Fruit fly (Drosophila melanogaster): ENCODE results near the gene CG34273.
A peak's percentile ranks its signal among the peaks of the same experiment; 100 is the strongest.

The CG34273 gene

DNA sequence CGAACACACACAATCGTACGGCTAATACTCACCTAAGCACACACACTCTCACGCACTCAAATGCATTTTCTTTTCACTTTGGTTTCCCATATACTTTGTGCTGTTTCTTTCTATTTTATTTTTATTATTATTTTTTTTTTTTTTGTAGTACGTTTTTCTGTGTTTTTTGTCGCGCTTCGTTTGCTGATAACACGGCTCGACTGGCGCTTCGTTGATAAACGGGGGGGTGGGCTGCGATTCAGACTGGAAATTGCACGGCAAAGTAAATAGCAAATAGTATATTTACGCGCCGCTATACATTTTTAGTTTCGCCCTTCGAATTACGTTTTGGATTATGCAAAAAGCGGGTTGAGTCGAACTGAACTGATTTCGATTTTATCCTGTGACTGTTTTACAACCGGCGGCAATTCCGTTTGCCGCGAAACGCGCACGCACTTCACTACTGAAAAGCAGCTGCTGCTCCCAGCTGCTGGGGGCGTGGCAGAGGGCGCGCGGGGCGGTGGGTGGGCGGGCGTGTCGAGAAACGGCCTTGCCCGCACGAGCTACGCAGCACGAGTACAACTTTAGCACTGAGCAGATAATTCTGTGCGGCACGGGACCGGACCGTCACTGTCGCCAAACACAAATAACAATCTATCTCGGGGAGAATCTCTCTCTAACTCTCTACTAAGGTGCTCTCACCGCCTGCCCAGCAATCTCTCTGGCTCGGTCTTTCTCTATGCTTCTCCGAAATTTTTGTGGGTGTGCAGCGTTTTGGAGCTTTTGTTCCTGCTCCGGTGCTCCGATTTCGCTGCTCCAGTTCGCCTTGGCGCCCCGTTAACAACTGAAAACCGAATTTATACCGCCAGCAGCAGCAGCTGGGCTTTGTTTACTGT is 40.9 kb downstream of the CG34273 start, which contains the start of gene Pde6 (continued):
- TF ChIP-seq Lim3 (GFP tag; IDR thresholded peaks at IDR 0.05), result no peak
- no peak for TF ChIP-seq CG12155 (GFP tag; optimal IDR thresholded peaks at IDR 0.05)
- no peak for TF ChIP-seq sc (optimal IDR thresholded peaks at IDR 0.05)
- no peak for TF ChIP-seq sc (GFP tag; optimal IDR thresholded peaks at IDR 0.05)
- no peak for TF ChIP-seq CG11456 (GFP tag; IDR thresholded peaks at IDR 0.05)
- TF ChIP-seq gro (GFP tag; optimal IDR thresholded peaks at IDR 0.05), result no peak
- no peak for TF ChIP-seq mam (GFP tag; optimal IDR thresholded peaks at IDR 0.05)
- TF ChIP-seq wor (GFP tag; IDR thresholded peaks at IDR 0.05), result no peak
- TF ChIP-seq lola (GFP tag; optimal IDR thresholded peaks at IDR 0.05), result no peak
- TF ChIP-seq CG11696 (GFP tag; IDR thresholded peaks at IDR 0.05), result no peak
- TF ChIP-seq Side (GFP tag; optimal IDR thresholded peaks at IDR 0.05), result no peak
- TF ChIP-seq ind (GFP tag; optimal IDR thresholded peaks at IDR 0.05), result no peak
- no peak for TF ChIP-seq Sox102F (GFP tag; optimal IDR thresholded peaks at IDR 0.05)
- peak; percentile 59 for TF ChIP-seq CG42726 (GFP tag; IDR thresholded peaks at IDR 0.05; ENCODE audit: partially characterized antibody)
- TF ChIP-seq onecut (GFP tag; IDR thresholded peaks at IDR 0.05), result no peak
- no peak for TF ChIP-seq CG8944 (GFP tag; optimal IDR thresholded peaks at IDR 0.05)
- no peak for TF ChIP-seq PHDP (tag; optimal IDR thresholded peaks at IDR 0.05)
- TF ChIP-seq ro (GFP tag; IDR thresholded peaks at IDR 0.05), result no peak
- TF ChIP-seq H15 (GFP tag; IDR thresholded peaks at IDR 0.05), result no peak
- TF ChIP-seq Dp (GFP tag; optimal IDR thresholded peaks at IDR 0.05), result no peak
- no peak for TF ChIP-seq CG4730 (GFP tag; IDR thresholded peaks at IDR 0.05)
- no peak for TF ChIP-seq Atf6 (GFP tag; IDR thresholded peaks at IDR 0.05)
- no peak for TF ChIP-seq Kr (GFP tag; optimal IDR thresholded peaks at IDR 0.05)
- TF ChIP-seq ken (GFP tag; IDR thresholded peaks at IDR 0.05), result no peak
- TF ChIP-seq zen2 (GFP tag; IDR thresholded peaks at IDR 0.05; ENCODE audit: partially characterized antibody), result peak; percentile 51; the same call in 1 of the 3 replicates
- no peak for TF ChIP-seq Blimp-1 (GFP tag; optimal IDR thresholded peaks at IDR 0.05)
- TF ChIP-seq sna (GFP tag; IDR thresholded peaks at IDR 0.05; ENCODE audit: partially characterized antibody), result no peak
- TF ChIP-seq phol (tag; optimal IDR thresholded peaks at IDR 0.05), result no peak
- no peak for TF ChIP-seq NfI (GFP tag; optimal IDR thresholded peaks at IDR 0.05)
- no peak for TF ChIP-seq YL-1 (GFP tag; optimal IDR thresholded peaks at IDR 0.05)
- no peak for TF ChIP-seq grau (tag; optimal IDR thresholded peaks at IDR 0.05)
- TF ChIP-seq CG14860 (GFP tag; IDR thresholded peaks at IDR 0.05; ENCODE audit: partially characterized antibody), result no peak
- peak; percentile 20; the same call in 1 of the 3 replicates for TF ChIP-seq CG34224 (GFP tag; IDR thresholded peaks at IDR 0.05; ENCODE audit: partially characterized antibody)
- no peak for TF ChIP-seq CkIIα-i1 (GFP tag; IDR thresholded peaks at IDR 0.05)
- no peak for TF ChIP-seq CG6254 (GFP tag; optimal IDR thresholded peaks at IDR 0.05)
- TF ChIP-seq pan (optimal IDR thresholded peaks at IDR 0.05), result no peak
- TF ChIP-seq pan (GFP tag; optimal IDR thresholded peaks at IDR 0.05 in 1 of 2, IDR thresholded peaks at IDR 0.05 in 1 of 2), result no peak
- TF ChIP-seq Ravus (GFP tag; IDR thresholded peaks at IDR 0.05), result peak; percentile 54
- TF ChIP-seq D19A (tag; optimal IDR thresholded peaks at IDR 0.05), result no peak
- no peak for TF ChIP-seq CG13123 (GFP tag; optimal IDR thresholded peaks at IDR 0.05)
- TF ChIP-seq Hey (tag; optimal IDR thresholded peaks at IDR 0.05), result peak; percentile 1
- TF ChIP-seq CG31224 (GFP tag; IDR thresholded peaks at IDR 0.05), result no peak
- TF ChIP-seq CG18764 (GFP tag; optimal IDR thresholded peaks at IDR 0.05), result no peak
- no peak for TF ChIP-seq pita (GFP tag; optimal IDR thresholded peaks at IDR 0.05)
- TF ChIP-seq kah (GFP tag; optimal IDR thresholded peaks at IDR 0.05), result no peak
- no peak for TF ChIP-seq CG13894 (tag; optimal IDR thresholded peaks at IDR 0.05)
- TF ChIP-seq Aef1 (GFP tag; IDR thresholded peaks at IDR 0.05), result no peak
- no peak for TF ChIP-seq emc (GFP tag; optimal IDR thresholded peaks at IDR 0.05)
- TF ChIP-seq Awh (GFP tag; IDR thresholded peaks at IDR 0.05), result no peak
- no peak for TF ChIP-seq CG13775 (GFP tag; optimal IDR thresholded peaks at IDR 0.05)
